Worm (Caenorhabditis elegans): ENCODE measurements around the gene twk-39.

Gene twk-39

ce11 chrIII:11816523-11817003, 21.0 kb downstream of the twk-39 start, which contains the start of gene C18D11.1:
Gene C18D11.1 (plus strand): TSS chrIII:11816573.
- no peak for TF ChIP-seq mdl-1 (tag; optimal IDR thresholded peaks at IDR 0.05)
- no peak for TF ChIP-seq R02D3.7 (tag; optimal IDR thresholded peaks at IDR 0.05)
- TF ChIP-seq nhr-43 (tag; optimal IDR thresholded peaks at IDR 0.05; ENCODE audit: poor library complexity, severe bottlenecking), result no peak
- no peak for TF ChIP-seq unc-39 (tag; optimal IDR thresholded peaks at IDR 0.05)
- no peak for TF ChIP-seq pqm-1 (tag; optimal IDR thresholded peaks at IDR 0.05)
- TF ChIP-seq aly-2 (tag; optimal IDR thresholded peaks at IDR 0.05), result no peak
- peak; percentile 67 for TF ChIP-seq nhr-25 (tag; optimal IDR thresholded peaks at IDR 0.05)

ce11 chrIII:11817865-11818264, 22.3 kb downstream of the twk-39 start:
- TF ChIP-seq snpc-4 (tag; optimal IDR thresholded peaks at IDR 0.05) (peak; percentile 61), nhr-43 (tag; optimal IDR thresholded peaks at IDR 0.05; ENCODE audit: poor library complexity, severe bottlenecking) (no peak)

ce11 chrIII:11822407-11822806, 26.9 kb downstream of the twk-39 start, which contains the start of gene maa-1:
Gene maa-1 (minus strand): TSS chrIII:11822526.
- TF ChIP-seq pqm-1 (tag; optimal IDR thresholded peaks at IDR 0.05), result peak; percentile 78
- peak; percentile 89 for TF ChIP-seq elt-2 (tag; optimal IDR thresholded peaks at IDR 0.05)
- peak; percentile 68 for TF ChIP-seq pha-4 (tag; optimal IDR thresholded peaks at IDR 0.05)
- TF ChIP-seq nhr-12 (tag; optimal IDR thresholded peaks at IDR 0.05), result no peak
- no peak for TF ChIP-seq unc-39 (tag; optimal IDR thresholded peaks at IDR 0.05)
- TF ChIP-seq nhr-77 (tag; optimal IDR thresholded peaks at IDR 0.05), result no peak
- peak; percentile 7 for TF ChIP-seq ceh-28 (tag; optimal IDR thresholded peaks at IDR 0.05)
- no peak for TF ChIP-seq zag-1 (tag; optimal IDR thresholded peaks at IDR 0.05)
- TF ChIP-seq ztf-4 (tag; optimal IDR thresholded peaks at IDR 0.05), result no peak

- TF ChIP-seq lin-39 (tag; optimal IDR thresholded peaks at IDR 0.05), result peak; percentile 92
- no peak for TF ChIP-seq mml-1 (tag; optimal IDR thresholded peaks at IDR 0.05)
- peak; percentile 89 for TF ChIP-seq snpc-4 (tag; optimal IDR thresholded peaks at IDR 0.05)
- no peak for TF ChIP-seq elt-3 (tag; optimal IDR thresholded peaks at IDR 0.05)
- TF ChIP-seq tbx-2 (tag; optimal IDR thresholded peaks at IDR 0.05), result peak; percentile 17
- TF ChIP-seq nhr-23 (tag; optimal IDR thresholded peaks at IDR 0.05), result peak; percentile 83
- no peak for TF ChIP-seq fkh-2 (tag; optimal IDR thresholded peaks at IDR 0.05)
- TF ChIP-seq elt-2 (tag; optimal IDR thresholded peaks at IDR 0.05), result peak; percentile 86
- no peak for TF ChIP-seq egl-27 (tag; optimal IDR thresholded peaks at IDR 0.05)
- peak; percentile 1 for TF ChIP-seq ama-1 (optimal IDR thresholded peaks at IDR 0.05)
- TF ChIP-seq ceh-82 (tag; optimal IDR thresholded peaks at IDR 0.05), result no peak
- no peak for TF ChIP-seq unc-39 (tag; optimal IDR thresholded peaks at IDR 0.05)
- TF ChIP-seq ceh-16 (tag; optimal IDR thresholded peaks at IDR 0.05), result no peak
- no peak for TF ChIP-seq eor-1 (tag; optimal IDR thresholded peaks at IDR 0.05)
- TF ChIP-seq nhr-67 (tag; optimal IDR thresholded peaks at IDR 0.05), result no peak
- no peak for TF ChIP-seq aly-2 (tag; optimal IDR thresholded peaks at IDR 0.05)
- TF ChIP-seq fkh-10 (GFP tag; optimal IDR thresholded peaks at IDR 0.05), result no peak
- no peak for TF ChIP-seq nhr-76 (tag; optimal IDR thresholded peaks at IDR 0.05)
- TF ChIP-seq lin-15B (tag; optimal IDR thresholded peaks at IDR 0.05), result peak; percentile 92
- TF ChIP-seq zag-1 (tag; optimal IDR thresholded peaks at IDR 0.05), result no peak
- TF ChIP-seq nhr-12 (tag; optimal IDR thresholded peaks at IDR 0.05), result no peak
- no peak for TF ChIP-seq R02D3.7 (tag; optimal IDR thresholded peaks at IDR 0.05)
- TF ChIP-seq nhr-237 (tag; optimal IDR thresholded peaks at IDR 0.05), result no peak
- no peak for TF ChIP-seq daf-12 (tag; optimal IDR thresholded peaks at IDR 0.05)
- TF ChIP-seq nhr-43 (tag; optimal IDR thresholded peaks at IDR 0.05; ENCODE audit: poor library complexity, severe bottlenecking), result peak; percentile 37
- TF ChIP-seq mdl-1 (tag; optimal IDR thresholded peaks at IDR 0.05), result no peak
- peak; percentile 93 for TF ChIP-seq nhr-25 (tag; optimal IDR thresholded peaks at IDR 0.05)
- TF ChIP-seq pha-4 (tag; optimal IDR thresholded peaks at IDR 0.05), result peak; percentile 98
- TF ChIP-seq ZK546.5 (tag; optimal IDR thresholded peaks at IDR 0.05), result no peak
- no peak for TF ChIP-seq unc-62 (GFP tag; optimal IDR thresholded peaks at IDR 0.05)
- TF ChIP-seq ztf-11 (tag; optimal IDR thresholded peaks at IDR 0.05), result no peak
- no peak for TF ChIP-seq nhr-77 (tag; optimal IDR thresholded peaks at IDR 0.05)
- no peak for TF ChIP-seq nhr-11 (tag; optimal IDR thresholded peaks at IDR 0.05)
- TF ChIP-seq ztf-4 (tag; optimal IDR thresholded peaks at IDR 0.05), result no peak
- no peak for TF ChIP-seq ceh-9 (tag; optimal IDR thresholded peaks at IDR 0.05)
- TF ChIP-seq fos-1 (tag; optimal IDR thresholded peaks at IDR 0.05), result no peak
- peak; percentile 15 for TF ChIP-seq elt-1 (tag; optimal IDR thresholded peaks at IDR 0.05)
- peak; percentile 48 for TF ChIP-seq lsy-12 (tag; optimal IDR thresholded peaks at IDR 0.05)
- peak; percentile 50 for TF ChIP-seq ceh-28 (tag; optimal IDR thresholded peaks at IDR 0.05)
- TF ChIP-seq nfya-1 (tag; optimal IDR thresholded peaks at IDR 0.05; ENCODE audit: insufficient read depth), result peak; percentile 97
- TF ChIP-seq pqm-1 (tag; optimal IDR thresholded peaks at IDR 0.05), result peak; percentile 46
- no peak for TF ChIP-seq nhr-28 (tag; optimal IDR thresholded peaks at IDR 0.05)
- TF ChIP-seq hmg-11 (tag; optimal IDR thresholded peaks at IDR 0.05), result peak; percentile 67
- peak; percentile 66 for TF ChIP-seq skn-1 (tag; optimal IDR thresholded peaks at IDR 0.05)
- TF ChIP-seq jun-1 (tag; optimal IDR thresholded peaks at IDR 0.05), result peak; percentile 66
Measured at ce11 chrIII:11823260-11823659, 27.7 kb downstream of the twk-39 start, which contains the start of gene C18D11.3. Gene C18D11.3 (plus strand): TSS chrIII:11823448.

Data from whole organism, L3 larva.